Fruit fly (Drosophila melanogaster) whole organism, embryonic: ENCODE results near the gene Ide.

Source experiments
- ATbp ChIP-seq: fragments of 200-800 bp; sonication (Bioruptor generic); optimal IDR thresholded peaks from 2 replicates; lab custom pipeline; 2017; ENCODE audit warnings: missing biosample characterization, mild to moderate bottlenecking, missing genetic modification characterization, missing genetic modification reagents
- Atf3 ChIP-seq: fragments of 200-800 bp; sonication (Bioruptor generic); optimal IDR thresholded peaks from 3 replicates; lab custom pipeline; 2016; ENCODE audit warnings: missing biosample characterization, missing genetic modification characterization
- Bteb2 ChIP-seq: fragments of 200-800 bp; sonication (Bioruptor generic); optimal IDR thresholded peaks from 2 replicates; lab custom pipeline; 2016; ENCODE audit warnings: missing biosample characterization, missing genetic modification characterization
- CG11093 ChIP-seq: fragments of 200-800 bp; sonication (Bioruptor generic); IDR thresholded peaks from 3 replicates; pipeline ENCODE4 v1.3.6; 2022; ENCODE audit warnings: missing biosample characterization, missing genetic modification characterization
- CG12104 ChIP-seq: fragments of 200-800 bp; sonication (Bioruptor generic); optimal IDR thresholded peaks from 3 replicates; lab custom pipeline; 2016; ENCODE audit warnings: missing biosample characterization, missing genetic modification characterization
- CG12155 ChIP-seq: fragments of 200-800 bp; sonication (Bioruptor generic); optimal IDR thresholded peaks from 3 replicates; lab custom pipeline; 2016; ENCODE audit warnings: missing biosample characterization, missing genetic modification characterization
- CG12219 ChIP-seq: fragments of 200-800 bp; sonication (Bioruptor generic); optimal IDR thresholded peaks from 3 replicates; lab custom pipeline; 2018; ENCODE audit warnings: missing biosample characterization, mild to moderate bottlenecking, missing genetic modification characterization
- CG12299 ChIP-seq: fragments of 200-800 bp; sonication (Bioruptor generic); optimal IDR thresholded peaks from 2 replicates; lab custom pipeline; 2018; ENCODE audit warnings: missing biosample characterization, mild to moderate bottlenecking, missing genetic modification characterization
- CG12769 ChIP-seq: fragments of 200-800 bp; sonication (Bioruptor generic); optimal IDR thresholded peaks from 2 replicates; lab custom pipeline; 2019; ENCODE audit warnings: missing biosample characterization, mild to moderate bottlenecking, missing genetic modification characterization, moderate library complexity
- CG13287 ChIP-seq: fragments of 200-800 bp; sonication (Bioruptor generic); IDR thresholded peaks from 2 replicates; pipeline ENCODE4 v1.3.6; 2022; ENCODE audit warnings: missing biosample characterization, missing genetic modification characterization; ENCODE audit not compliant: partially characterized antibody
- CG13775 ChIP-seq: fragments of 200-800 bp; sonication (Bioruptor generic); optimal IDR thresholded peaks from 3 replicates; lab custom pipeline; 2017; ENCODE audit warnings: missing biosample characterization, mild to moderate bottlenecking, missing genetic modification characterization
- CG14014 ChIP-seq: fragments of 200-800 bp; sonication (Bioruptor generic); IDR thresholded peaks from 2 replicates; pipeline ENCODE4 v1.3.6; 2022; ENCODE audit warnings: missing biosample characterization, missing genetic modification characterization
- CG15514 ChIP-seq: fragments of 200-800 bp; sonication (Bioruptor generic); optimal IDR thresholded peaks from 3 replicates; lab custom pipeline; 2017; ENCODE audit warnings: missing biosample characterization, missing genetic modification characterization, mild to moderate bottlenecking, moderate library complexity, missing genetic modification reagents
- CG15601 ChIP-seq: fragments of 200-800 bp; sonication (Bioruptor generic); optimal IDR thresholded peaks from 3 replicates; lab custom pipeline; 2019; ENCODE audit warnings: missing biosample characterization, mild to moderate bottlenecking, missing genetic modification characterization, moderate library complexity
- CG16815 ChIP-seq: fragments of 200-800 bp; sonication (Bioruptor generic); optimal IDR thresholded peaks from 3 replicates; lab custom pipeline; 2017; ENCODE audit warnings: missing biosample characterization, mild to moderate bottlenecking, missing genetic modification characterization
- CG17568 ChIP-seq: fragments of 200-800 bp; sonication (Bioruptor generic); optimal IDR thresholded peaks from 2 replicates; lab custom pipeline; 2018; ENCODE audit warnings: missing biosample characterization, mild to moderate bottlenecking, missing genetic modification characterization, moderate library complexity
- CG17612 ChIP-seq: fragments of 200-800 bp; sonication (Bioruptor generic); IDR thresholded peaks from 2 replicates; pipeline ENCODE4 v1.3.6; 2022; ENCODE audit warnings: missing biosample characterization, missing genetic modification characterization
- CG17802 ChIP-seq: fragments of 200-800 bp; sonication (Bioruptor generic); optimal IDR thresholded peaks from 2 replicates; lab custom pipeline; 2018; ENCODE audit warnings: missing biosample characterization, mild to moderate bottlenecking, missing genetic modification characterization, moderate library complexity
- CG2129 ChIP-seq: fragments of 200-800 bp; sonication (Bioruptor generic); IDR thresholded peaks from 2 replicates; pipeline ENCODE4 v1.3.6; 2022; ENCODE audit warnings: missing biosample characterization, missing genetic modification characterization; ENCODE audit not compliant: partially characterized antibody
- CG33213 ChIP-seq: fragments of 200-800 bp; sonication (Bioruptor generic); optimal IDR thresholded peaks from 3 replicates; lab custom pipeline; 2016; ENCODE audit warnings: missing biosample characterization, missing genetic modification characterization
- CG3838 ChIP-seq: fragments of 200-800 bp; sonication (Bioruptor generic); optimal IDR thresholded peaks from 3 replicates; lab custom pipeline; 2016; ENCODE audit warnings: missing biosample characterization, missing genetic modification characterization
- CG7928 ChIP-seq: fragments of 200-800 bp; sonication (Bioruptor generic); optimal IDR thresholded peaks from 2 replicates; lab custom pipeline; 2017; ENCODE audit warnings: missing biosample characterization, mild to moderate bottlenecking, missing genetic modification characterization
- CG9797 ChIP-seq: fragments of 200-800 bp; sonication (Bioruptor generic); optimal IDR thresholded peaks from 3 replicates; lab custom pipeline; 2018; ENCODE audit warnings: missing biosample characterization, mild to moderate bottlenecking, missing genetic modification characterization
- Ravus ChIP-seq: fragments of 200-800 bp; sonication (Bioruptor generic); IDR thresholded peaks from 2 replicates; pipeline ENCODE4 v1.3.6; 2022; ENCODE audit warnings: missing biosample characterization, missing genetic modification characterization
- Six4 ChIP-seq: fragments of 200-800 bp; sonication (Bioruptor generic); optimal IDR thresholded peaks from 2 replicates; lab custom pipeline; 2016; ENCODE audit warnings: missing biosample characterization, missing genetic modification characterization
- ase ChIP-seq: fragments of 200-800 bp; sonication (Bioruptor generic); IDR thresholded peaks from 3 replicates; pipeline ENCODE4 v1.3.6; 2022; ENCODE audit warnings: missing biosample characterization, missing genetic modification characterization
- bcd ChIP-seq: fragments of 200-800 bp; sonication (Bioruptor generic); optimal IDR thresholded peaks from 2 replicates; lab custom pipeline; 2017; ENCODE audit warnings: missing biosample characterization, mild to moderate bottlenecking, missing genetic modification characterization
- crc ChIP-seq: fragments of 200-800 bp; sonication (Bioruptor generic); optimal IDR thresholded peaks from 2 replicates; lab custom pipeline; 2016; ENCODE audit warnings: missing biosample characterization, missing genetic modification characterization
- croc ChIP-seq: fragments of 200-800 bp; sonication (Bioruptor generic); conservative IDR thresholded peaks from 3 replicates; pipeline ENCODE4 v1.3.6; 2022; ENCODE audit warnings: missing biosample characterization, missing genetic modification characterization
- dysf ChIP-seq: fragments of 200-800 bp; sonication (Bioruptor generic); IDR thresholded peaks from 3 replicates; pipeline ENCODE4 v1.3.6; 2022; ENCODE audit warnings: missing biosample characterization, missing genetic modification characterization
- grau ChIP-seq: fragments of 200-800 bp; optimal IDR thresholded peaks from 3 replicates; lab custom pipeline; 2019; ENCODE audit warnings: missing biosample characterization, mild to moderate bottlenecking, missing genetic modification characterization, moderate library complexity
- gro ChIP-seq: fragments of 200-800 bp; sonication (Bioruptor generic); optimal IDR thresholded peaks from 2 replicates; lab custom pipeline; 2016; ENCODE audit warnings: missing biosample characterization, missing genetic modification characterization
- lbe ChIP-seq: fragments of 200-800 bp; sonication (Bioruptor generic); optimal IDR thresholded peaks from 2 replicates; lab custom pipeline; 2016; ENCODE audit warnings: missing biosample characterization, mild to moderate bottlenecking, missing genetic modification characterization
- lmd ChIP-seq: fragments of 200-800 bp; sonication (Bioruptor generic); IDR thresholded peaks from 2 replicates; pipeline ENCODE4 v1.3.6; 2022; ENCODE audit warnings: missing biosample characterization, missing genetic modification characterization
- lov ChIP-seq, 2 experiments: fragments of 200-800 bp in 1 of 2; fragments of >200 bp in 1 of 2; sonication (Bioruptor generic) in 1 of 2; IDR thresholded peaks in 1 of 2; optimal IDR thresholded peaks in 1 of 2; 2 replicates in 1 of 2; 3 replicates in 1 of 2; pipeline versions ENCODE4 v1.3.6 to Lab custom; 2017 to 2022; ENCODE audit warnings: missing biosample characterization in 1 of 2, missing genetic modification characterization in 1 of 2
- odd ChIP-seq: fragments of 200-800 bp; sonication (Bioruptor generic); optimal IDR thresholded peaks from 2 replicates; lab custom pipeline; 2017; ENCODE audit warnings: missing biosample characterization, mild to moderate bottlenecking, missing genetic modification characterization
- phol ChIP-seq: fragments of 200-800 bp; sonication (Bioruptor generic); optimal IDR thresholded peaks from 3 replicates; lab custom pipeline; 2018; ENCODE audit warnings: missing biosample characterization, mild to moderate bottlenecking, missing genetic modification characterization, moderate library complexity
- pros ChIP-seq: fragments of 200-800 bp; sonication (Bioruptor generic); optimal IDR thresholded peaks from 3 replicates; lab custom pipeline; 2019; ENCODE audit warnings: missing biosample characterization, mild to moderate bottlenecking, missing genetic modification characterization, moderate library complexity
- pum ChIP-seq: fragments of 200-800 bp; sonication (Bioruptor generic); optimal IDR thresholded peaks from 2 replicates; lab custom pipeline; 2016; ENCODE audit warnings: missing biosample characterization, missing genetic modification characterization
- sens-2 ChIP-seq: fragments of 200-800 bp; sonication (Bioruptor generic); IDR thresholded peaks from 2 replicates; pipeline ENCODE4 v1.3.6; 2022; ENCODE audit warnings: missing biosample characterization, missing genetic modification characterization
- sr ChIP-seq: fragments of 200-800 bp; sonication (Bioruptor generic); IDR thresholded peaks from 3 replicates; pipeline ENCODE4 v1.3.6; 2022; ENCODE audit warnings: missing biosample characterization, missing genetic modification characterization
- tap ChIP-seq: fragments of 200-800 bp; optimal IDR thresholded peaks from 3 replicates; lab custom pipeline; 2019; ENCODE audit warnings: missing biosample characterization, mild to moderate bottlenecking, missing genetic modification characterization, moderate library complexity
- trh ChIP-seq: fragments of 200-800 bp; sonication (Bioruptor generic); optimal IDR thresholded peaks from 2 replicates; lab custom pipeline; 2016; ENCODE audit warnings: missing biosample characterization, missing genetic modification characterization
- twi ChIP-seq: fragments of 200-800 bp; optimal IDR thresholded peaks from 2 replicates; lab custom pipeline; 2019; ENCODE audit warnings: missing biosample characterization, mild to moderate bottlenecking, missing genetic modification characterization, moderate library complexity
- unc-4 ChIP-seq: fragments of 200-800 bp; sonication (Bioruptor generic); IDR thresholded peaks from 2 replicates; pipeline ENCODE4 v1.3.6; 2022; ENCODE audit warnings: missing biosample characterization, missing genetic modification characterization; ENCODE audit not compliant: partially characterized antibody
- unpg ChIP-seq: fragments of 200-800 bp; sonication (Bioruptor generic); optimal IDR thresholded peaks from 3 replicates; lab custom pipeline; 2018; ENCODE audit warnings: missing biosample characterization, mild to moderate bottlenecking, missing genetic modification characterization, moderate library complexity
- zen2 ChIP-seq: fragments of 200-800 bp; sonication (Bioruptor generic); IDR thresholded peaks from 3 replicates; pipeline ENCODE4 v1.3.6; 2022; ENCODE audit warnings: missing biosample characterization, missing genetic modification characterization; ENCODE audit not compliant: partially characterized antibody

Ide gene

DNA sequence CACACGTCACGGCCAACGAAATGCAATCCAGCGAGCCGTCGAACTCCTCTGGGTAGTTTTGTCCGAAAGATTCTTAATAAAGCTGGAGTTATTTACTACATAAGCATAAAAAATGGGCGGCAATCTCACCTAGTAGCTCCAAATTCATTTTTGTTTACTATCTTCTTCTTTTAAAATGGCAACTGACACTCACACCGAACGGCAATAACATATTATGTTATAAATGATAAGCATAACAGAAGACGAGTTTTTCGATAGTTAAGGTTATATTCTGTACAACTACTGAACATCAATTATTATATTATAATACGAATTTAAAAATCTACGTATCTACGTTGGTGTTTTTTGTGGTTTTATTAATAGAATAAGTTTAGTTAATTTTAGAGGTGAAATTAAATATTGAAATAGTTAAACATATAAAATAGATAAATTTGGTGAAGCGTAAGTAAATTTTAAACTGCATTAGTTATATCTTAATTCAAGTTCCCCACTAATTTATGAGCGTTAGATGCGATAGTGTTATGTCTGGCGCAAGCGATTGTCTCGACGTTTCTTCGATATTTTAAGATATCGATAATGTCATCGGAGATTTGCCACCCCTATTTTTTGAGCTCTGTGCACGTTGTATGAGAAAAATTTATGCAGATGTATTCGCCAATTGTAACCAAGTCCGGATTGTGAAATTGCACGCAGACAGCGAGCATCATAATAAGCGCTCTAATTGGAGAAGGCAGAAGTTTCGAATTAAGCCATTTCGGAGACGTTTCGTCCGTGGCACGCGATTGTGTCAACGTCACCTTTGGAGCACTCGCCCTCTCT, 27.7 kb downstream of the Ide start, which contains the start of the genes Rbbp5 and eRF1 (continued):
- TF ChIP-seq Ravus (GFP tag; lab: Robert Waterston, UW) (peak; percentile 40), trh (GFP tag; lab: Kevin White, UChicago) (peak; percentile 36), unc-4 (peak; percentile 83), CG12219 (GFP tag; lab: Kevin White, UChicago) (no peak), sens-2 (GFP tag; lab: Robert Waterston, UW) (no peak), croc (GFP tag; lab: Robert Waterston, UW) (peak; percentile 27; the same call in 1 of the 3 replicates), zen2 (GFP tag; lab: Robert Waterston, UW) (peak; percentile 80), dysf (peak; percentile 81; the same call in 2 of the 3 replicates), CG17802 (peak; percentile 50), CG2129 (peak; percentile 73), crc (GFP tag; lab: Kevin White, UChicago) (peak; percentile 33), twi (peak; percentile 59), ase (GFP tag; lab: Robert Waterston, UW) (peak; percentile 57; the same call in 2 of the 3 replicates), phol (tag; lab: Kevin White, UChicago) (peak; percentile 84), unpg (GFP tag; lab: Kevin White, UChicago) (peak; percentile 73), CG14014 (GFP tag; lab: Robert Waterston, UW) (peak; percentile 81), CG17612 (GFP tag; lab: Robert Waterston, UW) (peak; percentile 41; the same call in 1 of the 2 replicates), grau (tag; lab: Kevin White, UChicago) (peak; percentile 81), CG17568 (GFP tag; lab: Kevin White, UChicago) (no peak), pros (GFP tag; lab: Kevin White, UChicago) (no peak), Atf3 (GFP tag; lab: Kevin White, UChicago) (peak; percentile 50), CG12155 (GFP tag; lab: Kevin White, UChicago) (peak; percentile 78), CG9797 (GFP tag; lab: Kevin White, UChicago) (peak; percentile 14), bcd (GFP tag; lab: Kevin White, UChicago) (peak; percentile 70), lmd (peak; percentile 73; the same call in 1 of the 2 replicates), odd (GFP tag; lab: Kevin White, UChicago) (no peak), CG3838 (peak; percentile 29), CG13287 (GFP tag; lab: Robert Waterston, UW) (peak; percentile 86), tap (no peak), Six4 (peak; percentile 66), ATbp (GFP tag; lab: Kevin White, UChicago) (no peak), CG7928 (GFP tag; lab: Kevin White, UChicago) (peak; percentile 19), lov (optimal IDR thresholded peaks at IDR 0.05; lab: Kevin White, UChicago) (no peak), lov (GFP tag; IDR thresholded peaks at IDR 0.05; lab: Robert Waterston, UW) (peak; percentile 64; the same call in 2 of the 3 replicates), CG13775 (GFP tag; lab: Kevin White, UChicago) (peak; percentile 78), CG33213 (peak; percentile 51), CG12104 (GFP tag; lab: Kevin White, UChicago) (peak; percentile 60), CG15601 (tag; lab: Kevin White, UChicago) (peak; percentile 59), CG15514 (peak; percentile 72), CG11093 (GFP tag; lab: Robert Waterston, UW) (peak; percentile 59; the same call in 1 of the 3 replicates), CG12299 (tag; lab: Kevin White, UChicago) (peak; percentile 58), Bteb2 (GFP tag; lab: Kevin White, UChicago) (peak; percentile 58), lbe (peak; percentile 43), gro (GFP tag; lab: Kevin White, UChicago) (peak; percentile 14), CG16815 (GFP tag; lab: Kevin White, UChicago) (peak; percentile 58), pum (GFP tag; lab: Kevin White, UChicago) (peak; percentile 32), CG12769 (tag; lab: Kevin White, UChicago) (peak; percentile 10), sr (GFP tag; lab: Robert Waterston, UW) (no peak)
